Worm (Caenorhabditis elegans): ENCODE data around the gene Y75B12B.13.

Y75B12B.13 gene

ce11 chrV:15190903-15191302 lies 2.9 kb downstream of the Y75B12B.13 start, which contains the start of gene Y75B12B.11:
TSS of gene Y75B12B.11 (plus strand) at chrV:15191296.
- peak; percentile 77 for TF ChIP-seq K09A11.1 (tag; optimal IDR thresholded peaks at IDR 0.05; ENCODE audit: insufficient read depth)
- peak; percentile 84 for TF ChIP-seq pqm-1 (tag; optimal IDR thresholded peaks at IDR 0.05)
- peak; percentile 90 for TF ChIP-seq che-1 (tag; optimal IDR thresholded peaks at IDR 0.05)
- TF ChIP-seq ama-1 (optimal IDR thresholded peaks at IDR 0.05) = no peak
- TF ChIP-seq F13H6.1 (tag; optimal IDR thresholded peaks at IDR 0.05) = peak; percentile 81
- TF ChIP-seq sox-4 (tag; optimal IDR thresholded peaks at IDR 0.05) = peak; percentile 87
- peak; percentile 75 for TF ChIP-seq hlh-13 (GFP tag; optimal IDR thresholded peaks at IDR 0.05)
- no peak for TF ChIP-seq unc-42 (tag; optimal IDR thresholded peaks at IDR 0.05)
- peak; percentile 86 for TF ChIP-seq tbx-2 (tag; optimal IDR thresholded peaks at IDR 0.05)
- peak; percentile 74 for TF ChIP-seq ceh-48 (tag; optimal IDR thresholded peaks at IDR 0.05)
- TF ChIP-seq hlh-6 (tag; optimal IDR thresholded peaks at IDR 0.05) = peak; percentile 92
- peak; percentile 71 for TF ChIP-seq ahr-1 (tag; optimal IDR thresholded peaks at IDR 0.05)
- TF ChIP-seq sox-2 (GFP tag; IDR thresholded peaks at IDR 0.05) = peak; percentile 62; the same call in 1 of the 2 replicates
- TF ChIP-seq K02D7.2 (tag; optimal IDR thresholded peaks at IDR 0.05) = peak; percentile 85
- peak; percentile 26 for TF ChIP-seq mec-3 (tag; optimal IDR thresholded peaks at IDR 0.05; ENCODE audit: borderline replicate concordance)
- TF ChIP-seq zip-5 (tag; optimal IDR thresholded peaks at IDR 0.05) = peak; percentile 50
- peak; percentile 81 for TF ChIP-seq ceh-45 (GFP tag; IDR thresholded peaks at IDR 0.05)
- TF ChIP-seq lin-11 (tag; optimal IDR thresholded peaks at IDR 0.05) = peak; percentile 81
- TF ChIP-seq hlh-8 (tag; optimal IDR thresholded peaks at IDR 0.05) = peak; percentile 84
- TF ChIP-seq ttx-3 (tag; optimal IDR thresholded peaks at IDR 0.05) = peak; percentile 87
- peak; percentile 84 for TF ChIP-seq ztf-16 (tag; optimal IDR thresholded peaks at IDR 0.05)
- peak; percentile 46 for TF ChIP-seq lim-6 (tag; optimal IDR thresholded peaks at IDR 0.05)
- no peak for TF ChIP-seq fkh-10 (GFP tag; optimal IDR thresholded peaks at IDR 0.05)
- TF ChIP-seq nhr-11 (tag; optimal IDR thresholded peaks at IDR 0.05) = no peak
- TF ChIP-seq npax-4 (tag; optimal IDR thresholded peaks at IDR 0.05) = peak; percentile 74
- peak; percentile 87 for TF ChIP-seq eyg-1 (tag; optimal IDR thresholded peaks at IDR 0.05)
- peak; percentile 78 for TF ChIP-seq ceh-18 (tag; optimal IDR thresholded peaks at IDR 0.05)
- TF ChIP-seq hlh-30 (tag; optimal IDR thresholded peaks at IDR 0.05; ENCODE audit: insufficient read depth) = peak; percentile 67
- TF ChIP-seq C38D4.7 (GFP tag; optimal IDR thresholded peaks at IDR 0.05) = peak; percentile 86
- no peak for TF ChIP-seq pha-4 (tag; optimal IDR thresholded peaks at IDR 0.05)
- TF ChIP-seq ref-2 (tag; optimal IDR thresholded peaks at IDR 0.05) = peak; percentile 87
- peak; percentile 80 for TF ChIP-seq gmeb-2 (tag; optimal IDR thresholded peaks at IDR 0.05)
- TF ChIP-seq odd-2 (tag; optimal IDR thresholded peaks at IDR 0.05) = no peak
- TF ChIP-seq ceh-22 (tag; optimal IDR thresholded peaks at IDR 0.05) = no peak
- TF ChIP-seq T23F11.4 (GFP tag; optimal IDR thresholded peaks at IDR 0.05) = peak; percentile 89
- TF ChIP-seq pag-3 (tag; optimal IDR thresholded peaks at IDR 0.05; ENCODE audit: borderline replicate concordance) = no peak
- TF ChIP-seq ceh-34 (tag; optimal IDR thresholded peaks at IDR 0.05) = peak; percentile 88
- TF ChIP-seq dve-1 (tag; optimal IDR thresholded peaks at IDR 0.05) = peak; percentile 87
- peak; percentile 86 for TF ChIP-seq fkh-6 (tag; optimal IDR thresholded peaks at IDR 0.05)
- peak; percentile 93 for TF ChIP-seq elt-2 (tag; optimal IDR thresholded peaks at IDR 0.05)
- peak; percentile 47 for TF ChIP-seq pros-1 (tag; optimal IDR thresholded peaks at IDR 0.05)
- peak; percentile 59 for TF ChIP-seq tbx-7 (tag; optimal IDR thresholded peaks at IDR 0.05)
- peak; percentile 76 for TF ChIP-seq rnt-1 (tag; optimal IDR thresholded peaks at IDR 0.05)
- TF ChIP-seq ceh-24 (tag; optimal IDR thresholded peaks at IDR 0.05) = peak; percentile 84
- TF ChIP-seq madf-2 (tag; optimal IDR thresholded peaks at IDR 0.05) = peak; percentile 85
- peak; percentile 91 for TF ChIP-seq syd-9 (tag; optimal IDR thresholded peaks at IDR 0.05)
- peak; percentile 79 for TF ChIP-seq unc-86 (tag; optimal IDR thresholded peaks at IDR 0.05)
- peak; percentile 82 for TF ChIP-seq C08G9.2 (tag; optimal IDR thresholded peaks at IDR 0.05)
- TF ChIP-seq ceh-19 (GFP tag; optimal IDR thresholded peaks at IDR 0.05) = peak; percentile 93
- peak; percentile 8 for TF ChIP-seq unc-55 (GFP tag; optimal IDR thresholded peaks at IDR 0.05)
- TF ChIP-seq sdc-2 (tag; optimal IDR thresholded peaks at IDR 0.05) = peak; percentile 84
- TF ChIP-seq pat-9 (tag; optimal IDR thresholded peaks at IDR 0.05) = peak; percentile 88
- TF ChIP-seq ceh-2 (tag; optimal IDR thresholded peaks at IDR 0.05) = peak; percentile 88
